Worm (Caenorhabditis elegans) whole organism, young adult: ENCODE results near the gene Y54G2A.10.

ENCODE experiments used
- D2030.7 ChIP-seq: fragments of 200-800 bp; sonication (Bioruptor generic); IDR thresholded peaks from 2 replicates; pipeline ENCODE4 v1.3.6; 2022; ENCODE audit warnings: missing genetic modification reagents, missing genetic modification characterization, missing compliant biosample characterization
- F22D6.2 ChIP-seq: sonication (generic microtip); optimal IDR thresholded peaks from 2 replicates; lab custom pipeline; 2016; ENCODE audit warnings: mild to moderate bottlenecking, missing genetic modification characterization, missing compliant biosample characterization
- F23B12.7 ChIP-seq: sonication (generic microtip); optimal IDR thresholded peaks from 2 replicates; lab custom pipeline; 2017; ENCODE audit warnings: missing genetic modification characterization, mild to moderate bottlenecking, missing compliant biosample characterization, antibody characterized with exemption, moderate library complexity; ENCODE audit not compliant: insufficient read depth
- aptf-3 ChIP-seq: fragments of 200-800 bp; sonication (Bioruptor generic); IDR thresholded peaks from 2 replicates; pipeline ENCODE4 v1.3.6; 2022; ENCODE audit warnings: missing genetic modification characterization, missing compliant biosample characterization
- ccch-3 ChIP-seq: fragments of 200-800 bp; sonication (Bioruptor generic); optimal IDR thresholded peaks from 2 replicates; lab custom pipeline; 2018; ENCODE audit warnings: mild to moderate bottlenecking, missing genetic modification characterization, missing compliant biosample characterization
- ceh-40 ChIP-seq: fragments of 200-800 bp; sonication (Bioruptor generic); IDR thresholded peaks from 2 replicates; pipeline ENCODE4 v1.3.6; 2022; ENCODE audit warnings: missing genetic modification characterization, missing compliant biosample characterization
- egl-18 ChIP-seq: fragments of 200-800 bp; sonication (Bioruptor generic); IDR thresholded peaks from 2 replicates; pipeline ENCODE4 v1.3.6; 2022; ENCODE audit warnings: missing genetic modification reagents, missing genetic modification characterization, missing compliant biosample characterization
- him-1 ChIP-seq: sonication (generic microtip); optimal IDR thresholded peaks from 2 replicates; lab custom pipeline; 2016; ENCODE audit warnings: missing genotype, missing genetic modification reagents, missing genetic modification characterization, missing compliant biosample characterization
- hmg-1.2 ChIP-seq: fragments of 200-800 bp; sonication (Bioruptor generic); IDR thresholded peaks from 2 replicates; pipeline ENCODE4 v1.3.6; 2022; ENCODE audit warnings: missing genetic modification reagents, missing genetic modification characterization, missing compliant biosample characterization
- lin-54 ChIP-seq: fragments of 200-800 bp; sonication (Bioruptor generic); optimal IDR thresholded peaks from 2 replicates; lab custom pipeline; 2018; ENCODE audit warnings: mild to moderate bottlenecking, missing genetic modification characterization, missing compliant biosample characterization
- nhr-80 ChIP-seq: sonication (generic microtip); optimal IDR thresholded peaks from 2 replicates; lab custom pipeline; 2016; ENCODE audit warnings: missing genetic modification characterization, missing compliant biosample characterization
- nhr-90 ChIP-seq: sonication (generic microtip); optimal IDR thresholded peaks from 2 replicates; lab custom pipeline; 2016; ENCODE audit warnings: missing genotype, mild to moderate bottlenecking, missing genetic modification characterization, missing compliant biosample characterization
- ztf-18 ChIP-seq: sonication (generic microtip); optimal IDR thresholded peaks from 2 replicates; lab custom pipeline; 2016; ENCODE audit warnings: missing genotype, mild to moderate bottlenecking, missing genetic modification characterization, missing compliant biosample characterization
- ztf-6 ChIP-seq: fragments of 200-800 bp; sonication (Bioruptor generic); IDR thresholded peaks from 2 replicates; pipeline ENCODE4 v1.3.6; 2022; ENCODE audit warnings: missing genetic modification reagents, missing genetic modification characterization, missing compliant biosample characterization

- TF ChIP-seq ccch-3 (GFP tag; lab: Kevin White, UChicago) (no peak), nhr-80 (tag; lab: Kevin White, UChicago) (no peak), ztf-6 (GFP tag; lab: Robert Waterston, UW) (no peak), him-1 (no peak), lin-54 (GFP tag; lab: Kevin White, UChicago) (no peak), aptf-3 (no peak), ztf-18 (tag; lab: Kevin White, UChicago) (no peak), nhr-90 (tag; lab: Kevin White, UChicago) (no peak), egl-18 (GFP tag; lab: Robert Waterston, UW) (no peak), D2030.7 (GFP tag; lab: Robert Waterston, UW) (no peak), hmg-1.2 (GFP tag; lab: Robert Waterston, UW) (no peak), ceh-40 (GFP tag; lab: Robert Waterston, UW) (no peak), F23B12.7 (tag; lab: Kevin White, UChicago) (no peak), F22D6.2 (no peak)
Observed at ce11 chrIV:2762380-2762779, 37.1 kb upstream of the Y54G2A.10 start, which contains the start of gene Y54G2A.77.
